Worm (Caenorhabditis elegans) whole organism, L3 larva: ENCODE data around the gene F44E2.4.

Experiments used
- R02D3.7 ChIP-seq: fragments of 150-350 bp; optimal IDR thresholded peaks from 2 replicates; lab custom pipeline; 2014; ENCODE audit warnings: missing biosample characterization, missing genetic modification characterization
- ceh-28 ChIP-seq: fragments of 150-350 bp; optimal IDR thresholded peaks from 2 replicates; lab custom pipeline; 2014; ENCODE audit warnings: missing biosample characterization, missing genetic modification reagents, missing genetic modification characterization
- fos-1 ChIP-seq: fragments of 150-350 bp; optimal IDR thresholded peaks from 2 replicates; lab custom pipeline; 2014; ENCODE audit warnings: missing biosample characterization, missing genetic modification characterization
- lsy-12 ChIP-seq: sonication (generic microtip); optimal IDR thresholded peaks from 2 replicates; lab custom pipeline; 2016; ENCODE audit warnings: mild to moderate bottlenecking, missing genetic modification characterization, missing compliant biosample characterization
- mdl-1 ChIP-seq: fragments of 150-350 bp; optimal IDR thresholded peaks from 2 replicates; lab custom pipeline; 2014; ENCODE audit warnings: missing biosample characterization, missing genetic modification characterization
- nhr-76 ChIP-seq: fragments of 150-350 bp; sonication (generic microtip); optimal IDR thresholded peaks from 5 replicates; lab custom pipeline; 2014; ENCODE audit warnings: missing biosample characterization, missing genetic modification characterization
- pha-4 ChIP-seq: fragments of 150-350 bp; optimal IDR thresholded peaks from 2 replicates; lab custom pipeline; 2014; ENCODE audit warnings: missing biosample characterization, missing genetic modification reagents, missing genetic modification characterization
- unc-39 ChIP-seq: sonication (generic microtip); optimal IDR thresholded peaks from 4 replicates; lab custom pipeline; 2017; ENCODE audit warnings: missing biosample characterization, missing genetic modification characterization
- zag-1 ChIP-seq: fragments of 150-350 bp; optimal IDR thresholded peaks from 2 replicates; lab custom pipeline; 2014; ENCODE audit warnings: missing biosample characterization, missing genetic modification characterization

- no peak for TF ChIP-seq zag-1 (tag; lab: Kevin White, UChicago)
- TF ChIP-seq pha-4 (tag; lab: Kevin White, UChicago), result no peak
- no peak for TF ChIP-seq fos-1 (tag; lab: Kevin White, UChicago)
- no peak for TF ChIP-seq lsy-12 (tag; lab: Kevin White, UChicago)
- TF ChIP-seq ceh-28 (tag; lab: Kevin White, UChicago), result no peak
- TF ChIP-seq nhr-76 (tag; lab: Kevin White, UChicago), result no peak
- TF ChIP-seq R02D3.7 (tag; lab: Kevin White, UChicago), result no peak
- TF ChIP-seq unc-39 (tag; lab: Kevin White, UChicago), result no peak
- no peak for TF ChIP-seq mdl-1 (tag; lab: Kevin White, UChicago)
Measured at ce11 chrIII:8851961-8852360, 13.7 kb upstream of the F44E2.4 start, which contains the start of gene plg-1.
